Fruit fly (Drosophila melanogaster) whole organism, wandering third instar larva: ENCODE measurements around the gene Jig.

ENCODE experiments used
- Abd-B ChIP-seq: fragments of >200 bp; optimal IDR thresholded peaks from 2 replicates; lab custom pipeline; 2017; ENCODE audit warnings: missing biosample characterization, missing genetic modification characterization
- CG32264 ChIP-seq: fragments of 200-800 bp; sonication (Bioruptor generic); optimal IDR thresholded peaks from 2 replicates; lab custom pipeline; 2016; ENCODE audit warnings: missing biosample characterization, missing genetic modification characterization
- CG9705 ChIP-seq: fragments of 200-800 bp; sonication (Bioruptor generic); optimal IDR thresholded peaks from 2 replicates; lab custom pipeline; 2018; ENCODE audit warnings: missing biosample characterization, mild to moderate bottlenecking, missing genetic modification characterization
- CrebA ChIP-seq: fragments of 200-800 bp; sonication (Bioruptor generic); optimal IDR thresholded peaks from 2 replicates; lab custom pipeline; 2016; ENCODE audit warnings: missing biosample characterization, mild to moderate bottlenecking, missing genetic modification characterization, borderline replicate concordance
- Dfd ChIP-seq: fragments of >200 bp; optimal IDR thresholded peaks from 2 replicates; lab custom pipeline; 2017; ENCODE audit warnings: missing biosample characterization, missing genetic modification characterization
- Dif ChIP-seq: fragments of 200-275, 200-300 bp; sonication (Bioruptor generic); optimal IDR thresholded peaks from 2 replicates; lab custom pipeline; 2018; ENCODE audit warnings: missing biosample characterization, missing genetic modification characterization; ENCODE audit not compliant: partially characterized antibody
- GATAd ChIP-seq: sonication (Bioruptor generic); optimal IDR thresholded peaks from 2 replicates; lab custom pipeline; 2016; ENCODE audit warnings: missing biosample characterization, missing genetic modification characterization
- HLH106 ChIP-seq: fragments of 200-800 bp; optimal IDR thresholded peaks from 3 replicates; lab custom pipeline; 2019; ENCODE audit warnings: missing biosample characterization, mild to moderate bottlenecking, missing genetic modification characterization, moderate library complexity
- Hr78 ChIP-seq: fragments of >200 bp; optimal IDR thresholded peaks from 2 replicates; lab custom pipeline; 2017; ENCODE audit warnings: missing biosample characterization, missing genetic modification characterization
- Jra ChIP-seq: sonication (Bioruptor generic); optimal IDR thresholded peaks from 2 replicates; lab custom pipeline; 2016; ENCODE audit warnings: missing biosample characterization, missing genetic modification characterization
- Myc ChIP-seq: fragments of >200 bp; optimal IDR thresholded peaks from 2 replicates; lab custom pipeline; 2017
- OdsH ChIP-seq: fragments of 200-800 bp; sonication (Bioruptor generic); optimal IDR thresholded peaks from 2 replicates; lab custom pipeline; 2016; ENCODE audit warnings: missing biosample characterization, mild to moderate bottlenecking, missing genetic modification characterization
- Rel ChIP-seq, 2 experiments: fragments of 200-800 bp; sonication (Bioruptor generic) in 1 of 2; optimal IDR thresholded peaks; 2 replicates in 1 of 2; 3 replicates in 1 of 2; lab custom pipeline; 2016 to 2019; ENCODE audit warnings: mild to moderate bottlenecking in 2 of 2, missing biosample characterization in 2 of 2, missing genetic modification characterization in 2 of 2, moderate library complexity in 1 of 2
- Sp1 ChIP-seq: fragments of 200-800 bp; sonication (Bioruptor generic); optimal IDR thresholded peaks from 3 replicates; lab custom pipeline; 2019; ENCODE audit warnings: missing biosample characterization, mild to moderate bottlenecking, missing genetic modification characterization, moderate library complexity
- Vsx2 ChIP-seq: fragments of 200-300, 225-300 bp; sonication (Bioruptor generic); optimal IDR thresholded peaks from 2 replicates; lab custom pipeline; 2018; ENCODE audit warnings: missing biosample characterization, missing genetic modification characterization; ENCODE audit not compliant: partially characterized antibody
- br ChIP-seq: fragments of 200-800 bp; sonication (Bioruptor generic); optimal IDR thresholded peaks from 2 replicates; lab custom pipeline; 2016; ENCODE audit warnings: missing biosample characterization, missing genetic modification characterization
- brk ChIP-seq: fragments of 200-800 bp; sonication (Bioruptor generic); optimal IDR thresholded peaks from 2 replicates; lab custom pipeline; 2016; ENCODE audit warnings: missing biosample characterization, mild to moderate bottlenecking, missing genetic modification characterization
- dl ChIP-seq, 2 experiments: fragments of 175-275, 200-275 bp in 1 of 2; fragments of 200-275 bp in 1 of 2; sonication (Bioruptor generic); optimal IDR thresholded peaks; lab custom pipeline; 2018; ENCODE audit warnings: mild to moderate bottlenecking in 2 of 2, missing biosample characterization in 2 of 2, missing genetic modification characterization in 2 of 2, moderate library complexity in 2 of 2; ENCODE audit not compliant: partially characterized antibody in 2 of 2, insufficient read depth in 1 of 2
- dmrt93B ChIP-seq: fragments of 200-800 bp; sonication (Bioruptor generic); optimal IDR thresholded peaks from 2 replicates; lab custom pipeline; 2018; ENCODE audit warnings: missing biosample characterization, mild to moderate bottlenecking, missing genetic modification characterization
- dsf ChIP-seq: sonication (Bioruptor generic); optimal IDR thresholded peaks from 2 replicates; lab custom pipeline; 2016; ENCODE audit warnings: missing biosample characterization, missing genetic modification characterization, borderline replicate concordance
- ey ChIP-seq: fragments of 200-800 bp; sonication (Bioruptor generic); optimal IDR thresholded peaks from 2 replicates; lab custom pipeline; 2016; ENCODE audit warnings: missing biosample characterization, missing genetic modification characterization
- foxo ChIP-seq, 2 experiments: fragments of 200-800 bp; sonication (Bioruptor generic); optimal IDR thresholded peaks; 2 replicates in 1 of 2; 3 replicates in 1 of 2; lab custom pipeline; 2016 to 2017; ENCODE audit warnings: missing biosample characterization in 2 of 2, missing genetic modification characterization in 2 of 2
- fru ChIP-seq: fragments of 200-800 bp; sonication (Bioruptor generic); optimal IDR thresholded peaks from 3 replicates; lab custom pipeline; 2016; ENCODE audit warnings: missing biosample characterization, mild to moderate bottlenecking, missing genetic modification characterization
- h ChIP-seq: fragments of 200-800 bp; sonication (Bioruptor generic); optimal IDR thresholded peaks from 3 replicates; lab custom pipeline; 2016; ENCODE audit warnings: missing biosample characterization, mild to moderate bottlenecking, missing genetic modification characterization
- jim ChIP-seq: fragments of 175-275, 200-325 bp; sonication (Bioruptor generic); optimal IDR thresholded peaks from 2 replicates; lab custom pipeline; 2016; ENCODE audit warnings: missing biosample characterization, mild to moderate bottlenecking, missing genetic modification characterization
- lola ChIP-seq: fragments of >200 bp; optimal IDR thresholded peaks from 2 replicates; lab custom pipeline; 2017; ENCODE audit warnings: missing biosample characterization, missing genetic modification characterization
- psq ChIP-seq: fragments of 200-800 bp; sonication (Bioruptor generic); optimal IDR thresholded peaks from 3 replicates; lab custom pipeline; 2017; ENCODE audit warnings: missing biosample characterization, mild to moderate bottlenecking, missing genetic modification characterization, moderate library complexity
- rgr ChIP-seq: fragments of 200-800 bp; sonication (Bioruptor generic); optimal IDR thresholded peaks from 3 replicates; lab custom pipeline; 2016; ENCODE audit warnings: missing biosample characterization, mild to moderate bottlenecking, missing genetic modification characterization
- sage ChIP-seq: fragments of 200-800 bp; sonication (Bioruptor generic); optimal IDR thresholded peaks from 2 replicates; lab custom pipeline; 2016; ENCODE audit warnings: missing biosample characterization, mild to moderate bottlenecking, missing genetic modification characterization
- sv ChIP-seq: fragments of 200-800 bp; sonication (Bioruptor generic); optimal IDR thresholded peaks from 3 replicates; lab custom pipeline; 2016; ENCODE audit warnings: missing biosample characterization, missing genetic modification characterization
- tai ChIP-seq: sonication (Bioruptor generic); optimal IDR thresholded peaks from 2 replicates; lab custom pipeline; 2016; ENCODE audit warnings: missing biosample characterization, missing genetic modification characterization
- usp ChIP-seq: fragments of >200 bp; optimal IDR thresholded peaks from 2 replicates; lab custom pipeline; 2017; ENCODE audit warnings: missing biosample characterization, missing genetic modification characterization
- woc ChIP-seq: sonication (Bioruptor generic); optimal IDR thresholded peaks from 2 replicates; lab custom pipeline; 2016; ENCODE audit warnings: missing biosample characterization, mild to moderate bottlenecking, missing genetic modification characterization

The Jig gene

dm6 chr3R:14555021-14555420, 5.7 kb upstream of the Jig start:
- TF ChIP-seq br (GFP tag; lab: Kevin White, UChicago) (no peak), HLH106 (tag; lab: Kevin White, UChicago) (no peak), Myc (lab: Kevin White, UChicago) (no peak), Hr78 (GFP tag; lab: Kevin White, UChicago) (no peak), Dfd (GFP tag; lab: Kevin White, UChicago) (no peak), tai (GFP tag; lab: Kevin White, UChicago) (no peak), GATAd (GFP tag; lab: Kevin White, UChicago) (no peak), fru (no peak), psq (GFP tag; lab: Kevin White, UChicago) (no peak), jim (GFP tag; lab: Kevin White, UChicago) (no peak), h (no peak), Vsx2 (no peak), brk (no peak), Dif (GFP tag; lab: Kevin White, UChicago) (no peak), CrebA (GFP tag; lab: Kevin White, UChicago) (no peak), OdsH (GFP tag; lab: Kevin White, UChicago) (no peak), dsf (GFP tag; lab: Kevin White, UChicago) (no peak), sage (GFP tag; lab: Kevin White, UChicago) (no peak), CG9705 (GFP tag; lab: Kevin White, UChicago) (no peak), Sp1 (GFP tag; lab: Kevin White, UChicago) (no peak)

dm6 chr3R:14557480-14558354, 3.0 kb upstream of the Jig start, which contains the start of gene Pde6:
Gene Pde6 (minus strand): TSS chr3R:14558304.
- TF ChIP-seq Jra (GFP tag; lab: Kevin White, UChicago) (no peak), tai (GFP tag; lab: Kevin White, UChicago) (no peak), HLH106 (tag; lab: Kevin White, UChicago) (no peak), dl (GFP tag; optimal IDR thresholded peaks at IDR 0.05; lab: Kevin White, UChicago; ENCODE audit: insufficient read depth in 1 of 2, partially characterized antibody in 2 of 2) (peak; percentile 22 to 34), jim (GFP tag; lab: Kevin White, UChicago) (no peak), Sp1 (GFP tag; lab: Kevin White, UChicago) (peak; percentile 24), psq (GFP tag; lab: Kevin White, UChicago) (peak; percentile 19), foxo (GFP tag; optimal IDR thresholded peaks at IDR 0.05; lab: Kevin White, UChicago) (no peak), Dfd (GFP tag; lab: Kevin White, UChicago) (peak; percentile 11), Abd-B (no peak), CrebA (GFP tag; lab: Kevin White, UChicago) (no peak), Vsx2 (peak; percentile 8), lola (GFP tag; lab: Kevin White, UChicago) (no peak), Dif (GFP tag; lab: Kevin White, UChicago) (peak; percentile 61), sv (no peak), Rel (GFP tag; optimal IDR thresholded peaks at IDR 0.05; lab: Kevin White, UChicago) (peak; percentile 17), Rel (tag; optimal IDR thresholded peaks at IDR 0.05; lab: Kevin White, UChicago) (no peak)

DNA sequence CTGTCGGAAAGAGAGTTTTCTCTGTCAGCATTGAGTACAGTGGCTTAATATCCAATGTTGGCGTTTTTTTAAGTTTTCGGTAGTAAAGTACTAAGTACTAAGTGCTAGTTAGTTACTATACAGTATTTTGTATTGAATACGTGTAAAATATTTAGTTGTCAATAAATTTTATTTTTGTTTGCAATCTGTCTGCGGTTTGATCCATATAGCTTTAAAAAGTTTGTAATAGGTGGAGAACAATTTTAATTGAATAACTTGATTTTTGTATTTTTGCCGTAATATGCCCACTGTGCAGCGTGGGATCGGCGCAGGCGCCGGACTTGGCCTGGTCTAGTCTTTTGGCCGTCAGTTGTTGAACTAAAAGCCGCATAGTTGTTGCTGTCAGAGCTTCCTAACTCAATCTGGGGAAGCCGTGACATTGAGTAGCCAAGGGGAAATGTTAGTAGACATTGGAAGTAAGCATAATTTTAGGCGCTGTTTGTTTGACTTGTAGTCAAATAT, 2.3 kb upstream of the Jig start:
- peak; percentile 46 for TF ChIP-seq fru
- peak; percentile 10 for TF ChIP-seq ey
- TF ChIP-seq OdsH (GFP tag; lab: Kevin White, UChicago): peak; percentile 29
- TF ChIP-seq Jra (GFP tag; lab: Kevin White, UChicago): no peak
- no peak for TF ChIP-seq Abd-B
- TF ChIP-seq CG32264 (GFP tag; lab: Kevin White, UChicago): no peak
- TF ChIP-seq usp: no peak
- peak; percentile 43 for TF ChIP-seq Sp1 (GFP tag; lab: Kevin White, UChicago)
- peak; percentile 24 for TF ChIP-seq dmrt93B (GFP tag; lab: Kevin White, UChicago)
- TF ChIP-seq foxo (GFP tag; optimal IDR thresholded peaks at IDR 0.05; lab: Kevin White, UChicago): peak in 1 of 2 experiments; percentile 57
- peak; percentile 85 for TF ChIP-seq sv
- no peak for TF ChIP-seq woc (GFP tag; lab: Kevin White, UChicago)
- peak; percentile 43 for TF ChIP-seq br (GFP tag; lab: Kevin White, UChicago)
- peak; percentile 11 for TF ChIP-seq CG9705 (GFP tag; lab: Kevin White, UChicago)
- TF ChIP-seq rgr (GFP tag; lab: Kevin White, UChicago): peak; percentile 32
- no peak for TF ChIP-seq dl (GFP tag; optimal IDR thresholded peaks at IDR 0.05; lab: Kevin White, UChicago; ENCODE audit: insufficient read depth in 1 of 2, partially characterized antibody in 2 of 2)
- TF ChIP-seq h: peak; percentile 42
